Fruit fly (Drosophila melanogaster): ENCODE measurements around the gene plh.
A peak's percentile ranks its signal among the peaks of the same experiment; 100 is the strongest.

plh gene

DNA sequence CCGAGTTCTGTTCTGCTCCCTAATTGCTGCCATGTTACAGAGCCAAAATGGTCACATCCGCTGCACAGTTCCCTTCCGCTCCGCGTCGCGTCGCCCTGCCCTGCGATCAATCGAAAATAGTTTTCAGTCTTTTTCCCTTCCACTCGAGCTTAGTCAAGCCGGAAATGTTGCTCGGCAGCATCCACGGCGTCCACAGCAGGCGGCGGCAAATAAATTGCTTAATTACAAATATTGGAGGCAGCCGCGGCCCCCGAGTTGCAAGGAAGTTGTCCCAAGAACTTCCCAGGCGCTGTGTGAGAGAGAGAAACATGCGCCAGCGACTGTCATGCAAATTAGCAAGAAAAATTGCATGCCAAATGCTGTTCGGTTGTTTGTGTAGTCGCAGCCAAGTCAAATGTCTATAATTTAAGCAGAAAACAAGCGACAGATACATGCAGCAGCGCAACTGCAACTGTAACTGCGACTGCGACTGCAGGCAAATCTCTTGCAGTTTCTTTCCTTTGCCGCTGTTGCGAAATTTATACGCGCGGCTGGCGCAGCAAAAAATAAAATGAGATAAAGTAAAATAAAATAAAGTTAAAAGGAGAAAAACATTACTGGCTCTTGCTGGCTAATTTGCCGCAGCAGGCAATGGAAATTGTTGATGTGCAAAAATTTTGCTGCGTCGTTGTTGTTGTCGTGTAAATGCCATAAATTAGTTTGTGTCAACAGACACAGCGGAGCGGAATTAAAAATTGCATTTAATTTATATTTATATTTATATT, 7.9 kb upstream of the plh start (continued):
- TF ChIP-seq Bdp1 (GFP tag; optimal IDR thresholded peaks at IDR 0.05) (no peak), stc (GFP tag; IDR thresholded peaks at IDR 0.05) (0 out of 2 replicates have a peak, but pooled peaks have one; percentile 26), hb (GFP tag; IDR thresholded peaks at IDR 0.05; ENCODE audit: partially characterized antibody) (no peak), CG4404 (GFP tag; IDR thresholded peaks at IDR 0.05) (no peak), sens-2 (GFP tag; IDR thresholded peaks at IDR 0.05) (no peak), danr (GFP tag; IDR thresholded peaks at IDR 0.05) (no peak), CG11723 (GFP tag; optimal IDR thresholded peaks at IDR 0.05) (no peak), so (GFP tag; IDR thresholded peaks at IDR 0.05) (0 out of 3 replicates have a peak, but pooled peaks have one; percentile 8), CG12769 (tag; optimal IDR thresholded peaks at IDR 0.05) (no peak), trh (GFP tag; optimal IDR thresholded peaks at IDR 0.05) (no peak), chm (GFP tag; IDR thresholded peaks at IDR 0.05) (0 out of 2 replicates have a peak, but pooled peaks have one; percentile 9), cad (GFP tag; optimal IDR thresholded peaks at IDR 0.05) (no peak)

- TF ChIP-seq CG6683 (GFP tag; optimal IDR thresholded peaks at IDR 0.05), result no peak
- TF ChIP-seq mirr (GFP tag; optimal IDR thresholded peaks at IDR 0.05), result no peak
- no peak for TF ChIP-seq fd64A (GFP tag; optimal IDR thresholded peaks at IDR 0.05)
- TF ChIP-seq CG15696 (tag; optimal IDR thresholded peaks at IDR 0.05), result no peak
- peak; percentile 13 for TF ChIP-seq twi (tag; optimal IDR thresholded peaks at IDR 0.05)
- TF ChIP-seq CG34376 (GFP tag; optimal IDR thresholded peaks at IDR 0.05), result no peak
- no peak for TF ChIP-seq CG12744 (GFP tag; optimal IDR thresholded peaks at IDR 0.05)
- no peak for TF ChIP-seq CG1024 (GFP tag; IDR thresholded peaks at IDR 0.05)
- TF ChIP-seq Bteb2 (GFP tag; optimal IDR thresholded peaks at IDR 0.05), result no peak
- no peak for TF ChIP-seq exex (tag; optimal IDR thresholded peaks at IDR 0.05)
- no peak for TF ChIP-seq CG32772 (GFP tag; IDR thresholded peaks at IDR 0.05)
- no peak for TF ChIP-seq slbo (GFP tag; IDR thresholded peaks at IDR 0.05)
- peak; percentile 55 for TF ChIP-seq Med (GFP tag)
- TF ChIP-seq sens (GFP tag), result peak; percentile 32
- TF ChIP-seq vvl (GFP tag; IDR thresholded peaks at IDR 0.05), result peak; percentile 52; the same call in 1 of the 2 replicates
- TF ChIP-seq run (tag; optimal IDR thresholded peaks at IDR 0.05), result no peak
- TF ChIP-seq ems (GFP tag; optimal IDR thresholded peaks at IDR 0.05), result no peak
Observed at dm6 chr3R:5017088-5017487, 6.3 kb upstream of the plh start.

DNA sequence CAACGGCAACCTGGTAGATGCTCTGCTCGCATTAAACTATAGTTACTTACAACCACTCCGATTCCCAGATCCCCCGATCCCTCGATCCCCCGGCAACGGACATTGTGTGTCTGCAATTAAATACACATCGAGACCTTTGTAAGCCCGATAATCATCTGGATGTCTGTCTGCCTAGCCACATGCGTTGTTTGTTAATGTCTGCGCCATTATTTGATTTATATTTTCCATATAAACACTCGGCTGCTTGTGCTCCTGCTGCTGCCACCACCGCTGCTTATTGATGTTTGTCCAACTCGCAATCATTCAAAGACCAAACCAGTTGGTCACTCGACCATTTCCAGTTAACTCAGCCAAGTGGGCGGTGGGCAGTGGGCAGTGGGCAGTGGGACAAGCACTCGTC, 5.4 kb upstream of the plh start:
- TF ChIP-seq lmd (GFP tag; IDR thresholded peaks at IDR 0.05), result no peak
- no peak for TF ChIP-seq vfl (GFP tag; optimal IDR thresholded peaks at IDR 0.05)
- TF ChIP-seq Pdp1 (GFP tag; optimal IDR thresholded peaks at IDR 0.05), result no peak
- no peak for TF ChIP-seq tap (tag; optimal IDR thresholded peaks at IDR 0.05)
- TF ChIP-seq pho (GFP tag; optimal IDR thresholded peaks at IDR 0.05), result no peak
- no peak for TF ChIP-seq Mad (GFP tag; optimal IDR thresholded peaks at IDR 0.05)
- TF ChIP-seq CG5953 (GFP tag; IDR thresholded peaks at IDR 0.05), result peak; percentile 49; the same call in 1 of the 2 replicates
- peak; percentile 24 for TF ChIP-seq eyg (GFP tag; optimal IDR thresholded peaks at IDR 0.05)
- TF ChIP-seq z (GFP tag; IDR thresholded peaks at IDR 0.05), result no peak
- TF ChIP-seq zfh1 (GFP tag; IDR thresholded peaks at IDR 0.05), result 0 out of 3 replicates have a peak, but pooled peaks have one; percentile 19
- TF ChIP-seq CG10147 (GFP tag; optimal IDR thresholded peaks at IDR 0.05), result no peak
- peak; percentile 32 for TF ChIP-seq Sox100B (GFP tag; optimal IDR thresholded peaks at IDR 0.05)
- no peak for TF ChIP-seq Mrtf (GFP tag; IDR thresholded peaks at IDR 0.05)
- TF ChIP-seq Xrp1 (GFP tag; IDR thresholded peaks at IDR 0.05), result peak; percentile 49; the same call in 1 of the 2 replicates
- no peak for TF ChIP-seq Ravus (GFP tag; IDR thresholded peaks at IDR 0.05)
- no peak for TF ChIP-seq CG10431 (GFP tag; optimal IDR thresholded peaks at IDR 0.05)
- no peak for TF ChIP-seq ttk (GFP tag; IDR thresholded peaks at IDR 0.05)
- peak in 1 of 2 experiments; percentile 14 for TF ChIP-seq bsh (GFP tag; optimal IDR thresholded peaks at IDR 0.05)
- no peak for TF ChIP-seq E2f1 (GFP tag; IDR thresholded peaks at IDR 0.05)
- TF ChIP-seq CG8359 (GFP tag; optimal IDR thresholded peaks at IDR 0.05; ENCODE audit: borderline replicate concordance), result no peak
- peak; percentile 29 for TF ChIP-seq CG14710 (tag; optimal IDR thresholded peaks at IDR 0.05)
